Worm (Caenorhabditis elegans) whole organism, late embryonic: Measurements from ENCODE around the gene K02C4.5.

Experiments used
- ama-1 ChIP-seq: fragments of 150-350 bp; optimal IDR thresholded peaks from 2 replicates; lab custom pipeline; 2014
- hlh-6 ChIP-seq: sonication (generic microtip); optimal IDR thresholded peaks from 2 replicates; lab custom pipeline; 2016; ENCODE audit warnings: missing genotype, missing genetic modification characterization, missing compliant biosample characterization
- lin-11 ChIP-seq: fragments of 200-800 bp; sonication (Bioruptor generic); optimal IDR thresholded peaks from 2 replicates; lab custom pipeline; 2018; ENCODE audit warnings: mild to moderate bottlenecking, missing genetic modification characterization, missing compliant biosample characterization
- nhr-11 ChIP-seq: fragments of 150-350 bp; optimal IDR thresholded peaks from 2 replicates; lab custom pipeline; 2014; ENCODE audit warnings: missing biosample characterization, missing genetic modification characterization

DNA sequence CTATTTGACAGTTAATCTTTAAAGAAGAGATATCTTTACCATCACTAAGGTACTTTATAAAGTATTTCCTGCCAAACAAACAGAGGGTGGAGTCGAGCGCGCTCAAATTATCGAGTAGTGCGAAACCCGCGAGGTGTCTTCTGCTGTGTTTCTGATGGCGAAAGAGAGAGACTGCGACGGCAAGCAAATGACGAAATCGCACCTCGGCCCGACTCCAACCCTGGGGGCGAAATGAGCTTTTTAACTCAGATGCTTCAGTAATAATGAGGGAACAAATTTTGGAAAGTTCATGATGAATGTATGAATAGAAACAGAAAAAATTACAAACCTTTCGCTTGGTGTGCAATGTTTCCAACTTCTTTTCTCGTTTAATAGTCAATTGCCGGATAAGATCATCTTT, 13.3 kb downstream of the K02C4.5 start:
- TF ChIP-seq nhr-11 (tag; lab: Kevin White, UChicago) (no peak), ama-1 (lab: Kevin White, UChicago) (peak; percentile 12), lin-11 (no peak), hlh-6 (tag; lab: Kevin White, UChicago) (no peak)
